Worm (Caenorhabditis elegans): Measurements from ENCODE around the gene T25E12.6.

The T25E12.6 gene

DNA sequence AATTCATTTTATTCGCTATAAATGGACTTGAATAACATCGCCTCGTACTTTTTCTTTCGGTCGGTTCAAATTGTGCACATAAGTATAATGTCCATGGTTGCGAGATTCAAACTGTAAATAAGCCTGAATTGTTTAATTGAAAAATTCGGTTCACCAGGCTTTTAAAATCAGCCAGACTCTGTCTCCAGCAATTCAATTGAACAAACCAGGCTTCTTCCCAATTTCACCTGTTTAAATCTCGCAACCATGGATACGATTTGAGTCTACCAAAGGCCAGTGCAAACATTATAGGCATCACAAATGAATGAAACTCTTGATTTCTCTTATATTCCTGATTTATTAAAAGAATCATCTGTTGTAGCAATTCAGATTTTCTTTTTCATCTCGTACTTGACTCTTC is 10.6 kb upstream of the T25E12.6 start, which contains the start of gene srz-100:
Gene srz-100, plus strand, starts transcription at position 301 of the 400 bp plus-strand sequence.
- TF ChIP-seq snpc-4 (tag; optimal IDR thresholded peaks at IDR 0.05) (no peak), bed-3 (GFP tag; optimal IDR thresholded peaks at IDR 0.05) (no peak), sptf-1 (tag; optimal IDR thresholded peaks at IDR 0.05) (no peak), unc-120 (tag; optimal IDR thresholded peaks at IDR 0.05; ENCODE audit: poor library complexity, severe bottlenecking) (no peak), nhr-12 (tag; optimal IDR thresholded peaks at IDR 0.05) (no peak), sem-2 (GFP tag; optimal IDR thresholded peaks at IDR 0.05) (no peak), hlh-1 (tag; optimal IDR thresholded peaks at IDR 0.05) (no peak)

DNA sequence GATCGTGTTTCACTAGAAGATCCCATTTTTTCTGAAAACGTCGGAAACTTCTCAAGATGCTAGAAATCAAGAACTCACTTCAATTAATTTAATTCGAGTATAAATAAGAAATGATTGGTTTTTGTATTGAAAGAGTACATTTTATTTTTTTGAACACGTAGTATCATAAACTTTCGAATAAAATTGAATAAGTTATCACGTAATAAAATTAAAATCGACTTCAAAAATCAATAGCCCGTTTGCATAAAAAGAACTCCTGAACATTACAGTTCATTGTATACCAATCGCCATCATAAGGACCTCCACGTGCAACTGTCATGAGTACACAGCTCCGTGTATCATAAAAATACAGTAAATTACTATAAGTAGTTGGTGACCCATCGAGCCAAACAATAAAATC is 8.5 kb upstream of the T25E12.6 start, which contains the start of gene T25E12.16:
Gene T25E12.16, minus strand, starts transcription at position 101 of the 400 bp plus-strand sequence.
- TF ChIP-seq mls-2 (tag; optimal IDR thresholded peaks at IDR 0.05) (no peak), mab-5 (tag; optimal IDR thresholded peaks at IDR 0.05) (no peak), blmp-1 (tag; optimal IDR thresholded peaks at IDR 0.05) (no peak), zip-8 (tag; optimal IDR thresholded peaks at IDR 0.05) (no peak), elt-3 (tag; optimal IDR thresholded peaks at IDR 0.05) (no peak), mep-1 (tag; optimal IDR thresholded peaks at IDR 0.05) (no peak), nhr-237 (tag; optimal IDR thresholded peaks at IDR 0.05) (no peak), elt-1 (tag; optimal IDR thresholded peaks at IDR 0.05; ENCODE audit: borderline replicate concordance, insufficient read depth) (no peak), unc-120 (tag; optimal IDR thresholded peaks at IDR 0.05; ENCODE audit: poor library complexity, severe bottlenecking) (no peak), flh-1 (GFP tag; optimal IDR thresholded peaks at IDR 0.05) (no peak), M03D4.4 (tag; optimal IDR thresholded peaks at IDR 0.05) (no peak), sem-2 (GFP tag; optimal IDR thresholded peaks at IDR 0.05) (no peak), ztf-11 (tag; optimal IDR thresholded peaks at IDR 0.05) (no peak), lsy-2 (tag; optimal IDR thresholded peaks at IDR 0.05) (no peak), nhr-2 (tag; optimal IDR thresholded peaks at IDR 0.05) (no peak), pha-4 (tag; optimal IDR thresholded peaks at IDR 0.05) (no peak), unc-62 (GFP tag; optimal IDR thresholded peaks at IDR 0.05) (no peak), hlh-1 (tag; optimal IDR thresholded peaks at IDR 0.05) (no peak), bed-3 (GFP tag; optimal IDR thresholded peaks at IDR 0.05) (no peak), cnd-1 (tag; optimal IDR thresholded peaks at IDR 0.05) (no peak)

- TF ChIP-seq lin-32 (GFP tag; optimal IDR thresholded peaks at IDR 0.05) (no peak), elt-3 (tag; optimal IDR thresholded peaks at IDR 0.05) (no peak), snpc-4 (tag; optimal IDR thresholded peaks at IDR 0.05) (no peak), unc-120 (tag; optimal IDR thresholded peaks at IDR 0.05; ENCODE audit: poor library complexity, severe bottlenecking) (no peak), ham-2 (GFP tag; optimal IDR thresholded peaks at IDR 0.05) (no peak), mls-2 (tag; optimal IDR thresholded peaks at IDR 0.05) (no peak), mep-1 (tag; optimal IDR thresholded peaks at IDR 0.05) (no peak), nhr-76 (tag; optimal IDR thresholded peaks at IDR 0.05) (no peak), nhr-28 (tag; optimal IDR thresholded peaks at IDR 0.05) (no peak), nhr-2 (tag; optimal IDR thresholded peaks at IDR 0.05) (no peak), flh-1 (GFP tag; optimal IDR thresholded peaks at IDR 0.05) (no peak), lsy-2 (tag; optimal IDR thresholded peaks at IDR 0.05) (no peak), unc-39 (tag; optimal IDR thresholded peaks at IDR 0.05) (no peak)
These were observed 6.7 kb upstream of the T25E12.6 start, which contains the start of the genes clec-38 and clec-34 for ce11 chrV:16735518-16735917. Gene clec-38 (minus strand): TSS chrV:16735618. Gene clec-34 (plus strand): TSS chrV:16735765.

- TF ChIP-seq hlh-1 (tag; optimal IDR thresholded peaks at IDR 0.05) (no peak), flh-1 (GFP tag; optimal IDR thresholded peaks at IDR 0.05) (no peak), M03D4.4 (tag; optimal IDR thresholded peaks at IDR 0.05) (no peak), unc-62 (GFP tag; optimal IDR thresholded peaks at IDR 0.05) (no peak), cnd-1 (tag; optimal IDR thresholded peaks at IDR 0.05) (no peak), nhr-76 (tag; optimal IDR thresholded peaks at IDR 0.05) (no peak), bed-3 (GFP tag; optimal IDR thresholded peaks at IDR 0.05) (no peak), ces-1 (GFP tag; optimal IDR thresholded peaks at IDR 0.05) (no peak), nhr-2 (tag; optimal IDR thresholded peaks at IDR 0.05) (no peak), pha-4 (tag; optimal IDR thresholded peaks at IDR 0.05) (no peak), drap-1 (GFP tag; optimal IDR thresholded peaks at IDR 0.05) (no peak), nhr-237 (tag; optimal IDR thresholded peaks at IDR 0.05) (no peak), lin-13 (tag; optimal IDR thresholded peaks at IDR 0.05) (no peak), ham-2 (GFP tag; optimal IDR thresholded peaks at IDR 0.05) (no peak), sptf-1 (tag; optimal IDR thresholded peaks at IDR 0.05) (no peak)
These were observed 3.1 kb upstream of the T25E12.6 start, which contains the start of the genes clec-29 and clec-39 for ce11 chrV:16739100-16739499. Gene clec-29 (minus strand): TSS chrV:16739200. Gene clec-39 (plus strand): TSS chrV:16739268.

- TF ChIP-seq ham-2 (GFP tag; optimal IDR thresholded peaks at IDR 0.05): no peak
- TF ChIP-seq tbx-8 (GFP tag; optimal IDR thresholded peaks at IDR 0.05): no peak
- no peak for TF ChIP-seq elt-1 (tag; optimal IDR thresholded peaks at IDR 0.05; ENCODE audit: borderline replicate concordance, insufficient read depth)
- no peak for TF ChIP-seq ztf-11 (tag; optimal IDR thresholded peaks at IDR 0.05)
- TF ChIP-seq unc-120 (tag; optimal IDR thresholded peaks at IDR 0.05; ENCODE audit: poor library complexity, severe bottlenecking): no peak
- TF ChIP-seq nhr-2 (tag; optimal IDR thresholded peaks at IDR 0.05): no peak
- TF ChIP-seq zip-8 (tag; optimal IDR thresholded peaks at IDR 0.05): no peak
- TF ChIP-seq snpc-4 (tag; optimal IDR thresholded peaks at IDR 0.05): no peak
- no peak for TF ChIP-seq M03D4.4 (tag; optimal IDR thresholded peaks at IDR 0.05)
- TF ChIP-seq lin-13 (tag; optimal IDR thresholded peaks at IDR 0.05): no peak
- TF ChIP-seq cnd-1 (tag; optimal IDR thresholded peaks at IDR 0.05): no peak
- no peak for TF ChIP-seq sem-2 (GFP tag; optimal IDR thresholded peaks at IDR 0.05)
- TF ChIP-seq nhr-28 (tag; optimal IDR thresholded peaks at IDR 0.05): no peak
These were observed 2.6 kb downstream of the T25E12.6 start for ce11 chrV:16744783-16745182.

Data from whole organism, mixed stage, embryonic.